Fruit fly (Drosophila melanogaster) whole organism, pupa: ENCODE data around the gene Mks1.
A peak's percentile ranks its signal among the peaks of the same experiment; 100 is the strongest.

Source experiments
- CG10348 ChIP-seq: fragments of 200-800 bp; sonication (Bioruptor generic); IDR thresholded peaks from 2 replicates; pipeline ENCODE4 v1.3.6; 2022; ENCODE audit warnings: missing biosample characterization, missing genetic modification characterization
- CG12605 ChIP-seq: fragments of 200-800 bp; sonication (Bioruptor generic); IDR thresholded peaks from 2 replicates; pipeline ENCODE4 v1.3.6; 2022; ENCODE audit warnings: missing biosample characterization, missing genetic modification characterization
- CG13204 ChIP-seq: fragments of 200-800 bp; sonication (Bioruptor generic); optimal IDR thresholded peaks from 2 replicates; lab custom pipeline; 2018; ENCODE audit warnings: missing biosample characterization, mild to moderate bottlenecking, missing genetic modification characterization, moderate library complexity
- CG14655 ChIP-seq: fragments of 200-800 bp; sonication (Bioruptor generic); optimal IDR thresholded peaks from 3 replicates; lab custom pipeline; 2017; ENCODE audit warnings: mild to moderate bottlenecking, missing biosample characterization, missing genetic modification reagents, missing genetic modification characterization
- CG15710 ChIP-seq: fragments of 200-800 bp; sonication (Bioruptor generic); optimal IDR thresholded peaks from 2 replicates; lab custom pipeline; 2018; ENCODE audit warnings: missing biosample characterization, mild to moderate bottlenecking, missing genetic modification characterization, moderate library complexity
- CG17806 ChIP-seq: fragments of 200-800 bp; sonication (Bioruptor generic); optimal IDR thresholded peaks from 2 replicates; lab custom pipeline; 2018; ENCODE audit warnings: missing biosample characterization, mild to moderate bottlenecking, missing genetic modification characterization, moderate library complexity
- CG32121 ChIP-seq: fragments of 200-800 bp; sonication (Bioruptor generic); IDR thresholded peaks from 2 replicates; pipeline ENCODE4 v1.3.6; 2022; ENCODE audit warnings: missing biosample characterization, missing genetic modification characterization
- CG34367 ChIP-seq: fragments of 200-800 bp; sonication (Bioruptor generic); optimal IDR thresholded peaks from 2 replicates; lab custom pipeline; 2018; ENCODE audit warnings: missing biosample characterization, mild to moderate bottlenecking, missing genetic modification characterization
- CG4496 ChIP-seq: fragments of 200-800 bp; sonication (Bioruptor generic); IDR thresholded peaks from 3 replicates; pipeline ENCODE4 v1.3.6; 2022; ENCODE audit warnings: missing biosample characterization, missing genetic modification characterization
- CG8159 ChIP-seq: fragments of 200-800 bp; sonication (Bioruptor generic); optimal IDR thresholded peaks from 3 replicates; lab custom pipeline; 2018; ENCODE audit warnings: missing biosample characterization, mild to moderate bottlenecking, missing genetic modification characterization, moderate library complexity
- CG8301 ChIP-seq: fragments of 200-800 bp; sonication (Bioruptor generic); optimal IDR thresholded peaks from 2 replicates; lab custom pipeline; 2018; ENCODE audit warnings: missing biosample characterization, mild to moderate bottlenecking, missing genetic modification characterization
- CG9948 ChIP-seq: fragments of 200-800 bp; sonication (Bioruptor generic); optimal IDR thresholded peaks from 2 replicates; lab custom pipeline; 2018; ENCODE audit warnings: missing biosample characterization, mild to moderate bottlenecking, missing genetic modification characterization, moderate library complexity
- D1 ChIP-seq: fragments of 200-800 bp; sonication (Bioruptor generic); optimal IDR thresholded peaks from 2 replicates; lab custom pipeline; 2018; ENCODE audit warnings: missing biosample characterization, mild to moderate bottlenecking, missing genetic modification characterization, moderate library complexity
- EcR ChIP-seq: fragments of 200-800 bp; sonication (Bioruptor generic); optimal IDR thresholded peaks from 3 replicates; lab custom pipeline; 2019; ENCODE audit warnings: missing biosample characterization, missing genetic modification characterization, mild to moderate bottlenecking, moderate library complexity, missing genetic modification reagents
- Ets98B ChIP-seq: fragments of 200-800 bp; sonication (Bioruptor generic); IDR thresholded peaks from 2 replicates; pipeline ENCODE4 v1.3.6; 2022; ENCODE audit warnings: missing biosample characterization, missing genetic modification characterization
- Pif1A ChIP-seq: fragments of 200-800 bp; sonication (Bioruptor generic); optimal IDR thresholded peaks from 3 replicates; lab custom pipeline; 2016; ENCODE audit warnings: missing biosample characterization, missing genetic modification characterization
- Pif1B ChIP-seq: fragments of 200-800 bp; sonication (Bioruptor generic); optimal IDR thresholded peaks from 3 replicates; lab custom pipeline; 2016; ENCODE audit warnings: missing biosample characterization, missing genetic modification characterization
- Snoo ChIP-seq: fragments of 200-800 bp; sonication (Bioruptor generic); optimal IDR thresholded peaks from 3 replicates; lab custom pipeline; 2017; ENCODE audit warnings: missing biosample characterization, mild to moderate bottlenecking, missing genetic modification characterization, inconsistent platforms
- fd96Ca ChIP-seq: fragments of 200-800 bp; sonication (Bioruptor generic); IDR thresholded peaks from 3 replicates; pipeline ENCODE4 v1.3.6; 2022; ENCODE audit warnings: missing biosample characterization, missing genetic modification characterization
- gl ChIP-seq: fragments of 200-800 bp; sonication (Bioruptor generic); optimal IDR thresholded peaks from 2 replicates; lab custom pipeline; 2018; ENCODE audit warnings: missing biosample characterization, mild to moderate bottlenecking, missing genetic modification characterization
- rn ChIP-seq: fragments of 200-800 bp; sonication (Bioruptor generic); IDR thresholded peaks from 2 replicates; pipeline ENCODE4 v1.3.6; 2022; ENCODE audit warnings: missing biosample characterization, missing genetic modification characterization

Gene Mks1

DNA sequence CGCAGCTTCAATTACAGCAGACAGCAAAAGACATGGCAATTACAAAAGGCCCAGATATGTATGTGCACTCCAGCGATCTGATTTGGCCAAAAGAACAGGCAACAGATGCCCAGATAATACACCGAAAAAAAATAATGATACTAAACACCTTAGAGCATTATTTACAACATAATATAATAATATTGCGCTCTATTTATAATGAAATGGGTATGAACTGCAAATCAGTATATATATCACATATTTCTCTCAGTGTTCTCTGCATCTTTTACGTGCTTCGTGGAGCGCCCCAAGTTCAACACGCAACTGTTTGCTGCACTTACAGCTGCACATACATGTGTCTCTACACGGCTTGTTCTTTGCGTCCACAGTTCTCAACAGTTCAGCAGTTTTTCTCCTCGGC, 11.2 kb upstream of the Mks1 start:
- peak; percentile 26 for TF ChIP-seq Pif1B (GFP tag; lab: Kevin White, UChicago)
- peak; percentile 37 for TF ChIP-seq CG34367 (tag; lab: Kevin White, UChicago)
- TF ChIP-seq CG15710, result peak; percentile 61
- 0 out of 3 replicates have a peak, but pooled peaks have one; percentile 31 for TF ChIP-seq fd96Ca (GFP tag; lab: Robert Waterston, UW)
- no peak for TF ChIP-seq CG10348 (GFP tag; lab: Robert Waterston, UW)
- no peak for TF ChIP-seq D1 (tag; lab: Kevin White, UChicago)
- TF ChIP-seq EcR, result no peak
- TF ChIP-seq rn (GFP tag; lab: Robert Waterston, UW), result no peak
- TF ChIP-seq Ets98B, result peak; percentile 25; the same call in 1 of the 2 replicates
- TF ChIP-seq CG17806, result peak; percentile 65
- peak; percentile 66 for TF ChIP-seq Pif1A (GFP tag; lab: Kevin White, UChicago)
- TF ChIP-seq CG8159 (tag; lab: Kevin White, UChicago), result peak; percentile 69
- TF ChIP-seq CG32121, result peak; percentile 36; the same call in 1 of the 2 replicates
- no peak for TF ChIP-seq gl (tag; lab: Kevin White, UChicago)
- TF ChIP-seq CG9948, result peak; percentile 68
- TF ChIP-seq CG14655 (GFP tag; lab: Kevin White, UChicago), result peak; percentile 74
- no peak for TF ChIP-seq CG13204
- peak; percentile 65 for TF ChIP-seq CG8301 (tag; lab: Kevin White, UChicago)
- TF ChIP-seq Snoo (tag; lab: Kevin White, UChicago), result peak; percentile 28
- TF ChIP-seq CG12605 (GFP tag; lab: Robert Waterston, UW), result peak; percentile 44; the same call in 1 of the 2 replicates
- peak; percentile 69 for TF ChIP-seq CG4496 (GFP tag; lab: Robert Waterston, UW)

DNA sequence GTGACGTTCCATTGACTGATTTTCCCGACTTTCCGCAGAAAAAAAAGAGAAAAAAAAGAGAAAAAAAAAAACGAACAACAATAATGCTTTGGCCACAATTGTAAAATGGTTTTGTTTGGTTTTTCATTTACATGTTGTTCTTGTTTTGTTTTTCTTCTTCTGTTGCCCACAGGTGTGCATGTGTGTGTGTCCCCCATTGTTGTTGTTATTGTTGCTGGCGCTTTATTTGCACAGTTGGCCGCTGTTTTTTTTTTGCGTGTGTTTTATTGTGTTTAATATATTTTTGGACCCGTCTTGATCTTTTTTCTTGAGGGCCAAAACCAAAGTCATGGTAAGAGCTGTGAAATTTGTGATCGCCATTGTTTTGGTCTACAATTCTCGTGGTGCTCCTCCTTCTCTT, 1.7 kb upstream of the Mks1 start:
- no peak for TF ChIP-seq CG8159 (tag; lab: Kevin White, UChicago)
- 0 out of 3 replicates have a peak, but pooled peaks have one; percentile 45 for TF ChIP-seq CG4496 (GFP tag; lab: Robert Waterston, UW)
- no peak for TF ChIP-seq CG14655 (GFP tag; lab: Kevin White, UChicago)
- TF ChIP-seq CG13204, result no peak
- no peak for TF ChIP-seq Snoo (tag; lab: Kevin White, UChicago)
- TF ChIP-seq CG9948, result no peak
- no peak for TF ChIP-seq CG10348 (GFP tag; lab: Robert Waterston, UW)
- no peak for TF ChIP-seq CG32121
- 0 out of 2 replicates have a peak, but pooled peaks have one; percentile 14 for TF ChIP-seq CG12605 (GFP tag; lab: Robert Waterston, UW)
- TF ChIP-seq fd96Ca (GFP tag; lab: Robert Waterston, UW), result no peak
- TF ChIP-seq Pif1A (GFP tag; lab: Kevin White, UChicago), result no peak
- TF ChIP-seq CG34367 (tag; lab: Kevin White, UChicago), result no peak
- TF ChIP-seq rn (GFP tag; lab: Robert Waterston, UW), result no peak
- no peak for TF ChIP-seq Pif1B (GFP tag; lab: Kevin White, UChicago)
- no peak for TF ChIP-seq CG15710
- TF ChIP-seq D1 (tag; lab: Kevin White, UChicago), result no peak
- no peak for TF ChIP-seq gl (tag; lab: Kevin White, UChicago)
- TF ChIP-seq Ets98B, result 0 out of 2 replicates have a peak, but pooled peaks have one; percentile 15
- TF ChIP-seq CG17806, result no peak
- TF ChIP-seq EcR, result peak; percentile 9
- no peak for TF ChIP-seq CG8301 (tag; lab: Kevin White, UChicago)

DNA sequence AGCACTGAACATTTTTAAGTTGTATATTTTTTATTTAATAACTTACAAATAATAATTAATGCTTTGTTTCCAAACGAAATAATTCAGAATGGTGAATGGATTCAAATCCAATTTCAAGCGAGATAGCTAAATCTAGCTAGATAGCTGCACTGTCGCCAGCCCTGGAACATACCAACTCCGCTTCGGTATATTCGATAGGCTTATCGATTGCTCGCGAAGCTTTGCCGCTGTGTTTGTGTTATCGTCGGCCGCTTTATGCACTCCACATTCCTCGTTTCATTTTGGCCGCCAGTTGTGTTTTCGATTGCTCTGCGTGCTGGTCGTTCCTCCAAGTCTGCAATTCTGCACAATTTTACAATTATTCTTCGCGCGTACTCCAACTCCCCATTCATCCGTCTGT, 533 bp upstream of the Mks1 start, which contains the start of gene mdu:
mdu (plus strand) TSS at position 259 of the 400 bp plus-strand sequence.
- TF ChIP-seq CG4496 (GFP tag; lab: Robert Waterston, UW) (0 out of 3 replicates have a peak, but pooled peaks have one; percentile 23), D1 (tag; lab: Kevin White, UChicago) (no peak), CG8159 (tag; lab: Kevin White, UChicago) (peak; percentile 8)

DNA sequence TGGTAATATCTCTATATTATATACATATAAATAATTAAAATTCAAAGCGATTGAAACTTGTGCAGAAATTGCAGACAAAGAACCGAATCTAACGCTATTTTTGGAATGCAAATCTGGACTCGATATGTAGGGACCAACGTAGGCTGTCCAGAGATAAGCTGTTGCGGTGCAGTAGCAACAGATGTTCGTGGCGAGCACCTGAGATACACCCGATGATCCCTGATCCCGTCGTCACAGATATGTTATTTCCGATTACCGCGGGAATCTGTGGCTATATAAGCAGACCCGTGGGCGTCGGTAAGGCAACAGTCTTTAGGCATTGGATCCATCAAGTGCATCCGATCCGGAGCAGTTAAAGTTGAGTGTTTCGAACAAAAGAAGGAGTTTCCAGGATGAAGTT, 6.4 kb downstream of the Mks1 start, which contains the start of gene Lsp1alpha:
Lsp1alpha (plus strand) TSS at position 301 of the 400 bp plus-strand sequence.
- TF ChIP-seq Snoo (tag; lab: Kevin White, UChicago) (no peak), CG4496 (GFP tag; lab: Robert Waterston, UW) (no peak), CG13204 (no peak), CG9948 (no peak), CG14655 (GFP tag; lab: Kevin White, UChicago) (no peak)

DNA sequence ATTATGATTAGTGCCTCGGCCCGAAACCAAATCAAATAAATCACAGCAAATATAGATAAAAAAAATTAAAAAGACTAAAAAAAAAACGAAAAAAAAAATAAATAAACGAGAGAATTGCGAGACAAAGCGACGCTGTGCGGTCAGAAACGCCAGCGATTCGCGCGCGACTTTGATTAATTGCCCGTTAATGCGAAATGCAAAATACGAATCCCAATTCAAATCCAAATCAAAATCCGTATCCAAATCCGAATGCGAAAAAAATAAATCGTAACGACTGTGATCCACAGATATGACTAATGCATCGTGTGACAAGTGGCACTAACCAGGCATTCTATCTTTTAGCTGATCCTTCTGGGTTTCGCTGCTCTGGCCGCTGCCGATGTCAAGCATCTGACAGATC, 8.9 kb downstream of the Mks1 start:
- TF ChIP-seq Pif1B (GFP tag; lab: Kevin White, UChicago) (no peak), D1 (tag; lab: Kevin White, UChicago) (no peak), fd96Ca (GFP tag; lab: Robert Waterston, UW) (no peak), Snoo (tag; lab: Kevin White, UChicago) (no peak), CG34367 (tag; lab: Kevin White, UChicago) (no peak), EcR (no peak), Pif1A (GFP tag; lab: Kevin White, UChicago) (no peak)

DNA sequence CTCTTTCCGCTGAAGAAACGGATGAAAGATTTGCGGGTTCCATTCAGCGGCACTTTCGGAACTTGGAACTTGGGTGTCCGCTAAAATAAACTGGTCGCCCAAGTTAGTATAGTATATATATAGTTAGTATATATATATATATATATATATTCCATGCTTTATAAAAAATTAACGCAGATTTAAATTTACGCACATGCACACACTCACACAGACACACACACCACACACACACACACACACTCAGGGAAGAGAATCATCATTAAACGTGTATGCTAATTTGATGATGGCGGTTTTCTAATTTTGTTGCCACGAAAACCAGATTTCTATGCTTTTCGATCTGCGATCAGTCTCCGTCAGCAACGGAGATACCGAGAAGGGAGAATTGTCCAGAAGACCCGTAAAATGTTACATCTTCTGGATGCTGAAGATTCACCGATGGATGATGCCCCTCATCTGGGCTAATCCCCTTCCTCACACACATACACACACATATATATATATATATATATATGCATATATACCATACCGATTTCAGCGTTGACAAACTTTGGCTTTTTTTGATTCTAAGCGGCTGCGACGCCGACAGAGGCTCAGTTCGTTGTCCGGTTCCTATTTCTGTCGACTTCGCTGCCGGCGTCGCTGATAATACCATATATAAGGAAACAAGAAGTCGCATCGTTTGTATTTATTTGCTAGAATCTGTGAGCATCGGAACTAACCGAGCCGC, 9.9 kb downstream of the Mks1 start, which contains the start of gene Cpr11A:
Cpr11A (plus strand) TSS at position 677 of the 727 bp plus-strand sequence.
- TF ChIP-seq CG14655 (GFP tag; lab: Kevin White, UChicago), result no peak
- no peak for TF ChIP-seq fd96Ca (GFP tag; lab: Robert Waterston, UW)
- TF ChIP-seq CG17806, result no peak
- TF ChIP-seq CG4496 (GFP tag; lab: Robert Waterston, UW), result no peak
- no peak for TF ChIP-seq Snoo (tag; lab: Kevin White, UChicago)
- no peak for TF ChIP-seq CG9948
- no peak for TF ChIP-seq Ets98B
- TF ChIP-seq Pif1A (GFP tag; lab: Kevin White, UChicago), result no peak
- no peak for TF ChIP-seq CG12605 (GFP tag; lab: Robert Waterston, UW)
- TF ChIP-seq CG13204, result no peak
